Fruit fly (Drosophila melanogaster) whole organism, embryonic: Measurements from ENCODE around the gene kis.

Experiments used
- Adf1 ChIP-seq: fragments of 200-800 bp; sonication (Bioruptor generic); IDR thresholded peaks from 2 replicates; pipeline ENCODE4 v1.3.6; 2022; ENCODE audit warnings: missing biosample characterization, missing genetic modification characterization
- Atf3 ChIP-seq: fragments of 200-800 bp; sonication (Bioruptor generic); optimal IDR thresholded peaks from 3 replicates; lab custom pipeline; 2016; ENCODE audit warnings: missing biosample characterization, missing genetic modification characterization
- Atf6 ChIP-seq: fragments of 200-800 bp; sonication (Bioruptor generic); IDR thresholded peaks from 2 replicates; pipeline ENCODE4 v1.3.6; 2022; ENCODE audit warnings: missing biosample characterization, missing genetic modification characterization
- CG11247 ChIP-seq: fragments of 200-800 bp; sonication (Bioruptor generic); IDR thresholded peaks from 2 replicates; pipeline ENCODE4 v1.3.6; 2022; ENCODE audit warnings: missing biosample characterization, missing genetic modification characterization
- CG12236 ChIP-seq: fragments of 200-800 bp; sonication (Bioruptor generic); optimal IDR thresholded peaks from 2 replicates; lab custom pipeline; 2016; ENCODE audit warnings: missing biosample characterization, missing genetic modification characterization
- CG12299 ChIP-seq: fragments of 200-800 bp; sonication (Bioruptor generic); optimal IDR thresholded peaks from 2 replicates; lab custom pipeline; 2018; ENCODE audit warnings: missing biosample characterization, mild to moderate bottlenecking, missing genetic modification characterization
- CG13296 ChIP-seq: fragments of 200-800 bp; sonication (Bioruptor generic); optimal IDR thresholded peaks from 3 replicates; lab custom pipeline; 2018; ENCODE audit warnings: missing biosample characterization, mild to moderate bottlenecking, missing genetic modification characterization
- CG1529 ChIP-seq: fragments of 200-800 bp; sonication (Bioruptor generic); optimal IDR thresholded peaks from 3 replicates; lab custom pipeline; 2018; ENCODE audit warnings: missing biosample characterization, missing genetic modification characterization
- CG16863 ChIP-seq: fragments of 200-800 bp; sonication (Bioruptor generic); optimal IDR thresholded peaks from 3 replicates; lab custom pipeline; 2016; ENCODE audit warnings: missing biosample characterization, missing genetic modification characterization
- CG17385 ChIP-seq: fragments of 200-800 bp; sonication (Bioruptor generic); optimal IDR thresholded peaks from 3 replicates; lab custom pipeline; 2018; ENCODE audit warnings: missing biosample characterization, mild to moderate bottlenecking, missing genetic modification characterization
- CG17802 ChIP-seq: fragments of 200-800 bp; sonication (Bioruptor generic); optimal IDR thresholded peaks from 2 replicates; lab custom pipeline; 2018; ENCODE audit warnings: missing biosample characterization, mild to moderate bottlenecking, missing genetic modification characterization, moderate library complexity
- CG4854 ChIP-seq: fragments of 200-800 bp; sonication (Bioruptor generic); optimal IDR thresholded peaks from 2 replicates; lab custom pipeline; 2016; ENCODE audit warnings: missing biosample characterization, missing genetic modification characterization, inconsistent platforms
- CG5180 ChIP-seq: fragments of 200-800 bp; sonication (Bioruptor generic); optimal IDR thresholded peaks from 3 replicates; lab custom pipeline; 2017; ENCODE audit warnings: missing biosample characterization, missing genetic modification characterization, mild to moderate bottlenecking, moderate library complexity, missing genetic modification reagents
- CG6272 ChIP-seq: fragments of 200-800 bp; sonication (Bioruptor generic); IDR thresholded peaks from 2 replicates; pipeline ENCODE4 v1.3.6; 2022; ENCODE audit warnings: missing biosample characterization, missing genetic modification characterization
- CG6683 ChIP-seq: fragments of 200-800 bp; sonication (Bioruptor generic); optimal IDR thresholded peaks from 2 replicates; lab custom pipeline; 2017; ENCODE audit warnings: missing biosample characterization, mild to moderate bottlenecking, missing genetic modification characterization, missing genetic modification reagents
- CG8089 ChIP-seq: fragments of 200-800 bp; sonication (Bioruptor generic); optimal IDR thresholded peaks from 3 replicates; lab custom pipeline; 2016; ENCODE audit warnings: missing biosample characterization, missing genetic modification characterization
- Dad ChIP-seq: fragments of 200-800 bp; sonication (Bioruptor generic); optimal IDR thresholded peaks from 3 replicates; lab custom pipeline; 2016; ENCODE audit warnings: missing biosample characterization, missing genetic modification characterization
- Dfd ChIP-seq, 2 experiments: fragments of >200 bp; optimal IDR thresholded peaks; 2 replicates each; lab custom pipeline; 2017; ENCODE audit warnings: missing biosample characterization in 2 of 2, missing genetic modification characterization in 2 of 2
- Gsc ChIP-seq: fragments of 200-800 bp; sonication (Bioruptor generic); IDR thresholded peaks from 2 replicates; pipeline ENCODE4 v1.3.6; 2022; ENCODE audit warnings: missing biosample characterization, missing genetic modification characterization
- Meics ChIP-seq: fragments of 200-800 bp; sonication (Bioruptor generic); optimal IDR thresholded peaks from 2 replicates; lab custom pipeline; 2017; ENCODE audit warnings: missing biosample characterization, mild to moderate bottlenecking, missing genetic modification characterization
- Oli ChIP-seq: fragments of 200-800 bp; sonication (Bioruptor generic); optimal IDR thresholded peaks from 2 replicates; lab custom pipeline; 2018; ENCODE audit warnings: missing biosample characterization, mild to moderate bottlenecking, missing genetic modification characterization, moderate library complexity
- Opbp ChIP-seq: fragments of 200-800 bp; sonication (Bioruptor generic); IDR thresholded peaks from 3 replicates; pipeline ENCODE4 v1.3.6; 2022; ENCODE audit warnings: missing biosample characterization, missing genetic modification characterization; ENCODE audit not compliant: partially characterized antibody
- Ptx1 ChIP-seq: fragments of 200-800 bp; sonication (Bioruptor generic); IDR thresholded peaks from 2 replicates; pipeline ENCODE4 v1.3.6; 2022; ENCODE audit warnings: missing biosample characterization, missing genetic modification characterization
- Sry-β ChIP-seq: fragments of 200-800 bp; sonication (Bioruptor generic); optimal IDR thresholded peaks from 2 replicates; lab custom pipeline; 2018; ENCODE audit warnings: missing biosample characterization, mild to moderate bottlenecking, missing genetic modification characterization, moderate library complexity
- ac ChIP-seq: fragments of 200-800 bp; sonication (Bioruptor generic); optimal IDR thresholded peaks from 3 replicates; lab custom pipeline; 2017; ENCODE audit warnings: missing biosample characterization, mild to moderate bottlenecking, missing genetic modification characterization
- az2 ChIP-seq: fragments of 200-800 bp; sonication (Bioruptor generic); optimal IDR thresholded peaks from 3 replicates; lab custom pipeline; 2016; ENCODE audit warnings: missing biosample characterization, missing genetic modification characterization
- caup ChIP-seq: fragments of 200-800 bp; sonication (Bioruptor generic); optimal IDR thresholded peaks from 3 replicates; lab custom pipeline; 2017; ENCODE audit warnings: missing biosample characterization, mild to moderate bottlenecking, missing genetic modification characterization, moderate library complexity; ENCODE audit not compliant: severe bottlenecking
- chif ChIP-seq, 2 experiments: fragments of 200-800 bp; sonication (Bioruptor generic); optimal IDR thresholded peaks; 3 replicates each; lab custom pipeline; 2016; ENCODE audit warnings: missing biosample characterization in 2 of 2, missing genetic modification characterization in 2 of 2
- ci ChIP-seq: fragments of 200-800 bp; sonication (Bioruptor generic); IDR thresholded peaks from 3 replicates; pipeline ENCODE4 v1.3.6; 2022; ENCODE audit warnings: missing biosample characterization, missing genetic modification characterization
- en ChIP-seq: fragments of 200-800 bp; sonication (Bioruptor generic); optimal IDR thresholded peaks from 2 replicates; lab custom pipeline; 2016; ENCODE audit warnings: missing biosample characterization, missing genetic modification characterization
- fd3F ChIP-seq: fragments of 200-800 bp; sonication (Bioruptor generic); optimal IDR thresholded peaks from 2 replicates; lab custom pipeline; 2018; ENCODE audit warnings: missing biosample characterization, mild to moderate bottlenecking, missing genetic modification characterization, moderate library complexity
- lab ChIP-seq: fragments of 200-800 bp; sonication (Bioruptor generic); optimal IDR thresholded peaks from 3 replicates; lab custom pipeline; 2017; ENCODE audit warnings: missing biosample characterization, missing genetic modification characterization, mild to moderate bottlenecking, moderate library complexity, missing genetic modification reagents
- nerfin-1 ChIP-seq: fragments of 200-800 bp; sonication (Bioruptor generic); optimal IDR thresholded peaks from 3 replicates; lab custom pipeline; 2019; ENCODE audit warnings: missing biosample characterization, mild to moderate bottlenecking, missing genetic modification characterization, moderate library complexity
- nom ChIP-seq: fragments of 200-800 bp; sonication (Bioruptor generic); optimal IDR thresholded peaks from 2 replicates; lab custom pipeline; 2017; ENCODE audit warnings: missing biosample characterization, missing genetic modification characterization, mild to moderate bottlenecking, moderate library complexity, missing genetic modification reagents
- odd ChIP-seq: fragments of 200-800 bp; sonication (Bioruptor generic); optimal IDR thresholded peaks from 2 replicates; lab custom pipeline; 2017; ENCODE audit warnings: missing biosample characterization, mild to moderate bottlenecking, missing genetic modification characterization
- pb ChIP-seq: fragments of 200-800 bp; sonication (Bioruptor generic); optimal IDR thresholded peaks from 3 replicates; lab custom pipeline; 2016; ENCODE audit warnings: missing biosample characterization, missing genetic modification characterization
- pho ChIP-seq: fragments of 200-800 bp; sonication (Bioruptor generic); optimal IDR thresholded peaks from 2 replicates; lab custom pipeline; 2016; ENCODE audit warnings: missing biosample characterization, missing genetic modification characterization
- pros ChIP-seq: fragments of 200-800 bp; sonication (Bioruptor generic); optimal IDR thresholded peaks from 3 replicates; lab custom pipeline; 2019; ENCODE audit warnings: missing biosample characterization, mild to moderate bottlenecking, missing genetic modification characterization, moderate library complexity
- rib ChIP-seq: fragments of 200-800 bp; sonication (Bioruptor generic); IDR thresholded peaks from 2 replicates; pipeline ENCODE4 v1.3.6; 2022; ENCODE audit warnings: missing biosample characterization, missing genetic modification characterization
- salm ChIP-seq: fragments of 200-800 bp; sonication (Bioruptor generic); optimal IDR thresholded peaks from 2 replicates; lab custom pipeline; 2018; ENCODE audit warnings: missing biosample characterization, mild to moderate bottlenecking, missing genetic modification characterization
- sc ChIP-seq, 3 experiments: fragments of >200 bp in 2 of 3; fragments of 200-800 bp in 1 of 3; sonication (Bioruptor generic) in 1 of 3; optimal IDR thresholded peaks; 2 replicates in 2 of 3; 3 replicates in 1 of 3; lab custom pipeline; 2017; ENCODE audit warnings: mild to moderate bottlenecking in 1 of 3, missing biosample characterization in 1 of 3, missing genetic modification characterization in 1 of 3, missing genetic modification reagents in 1 of 3
- seq ChIP-seq: fragments of 200-800 bp; sonication (Bioruptor generic); IDR thresholded peaks from 2 replicates; pipeline ENCODE4 v1.3.6; 2022; ENCODE audit warnings: missing biosample characterization, missing genetic modification characterization
- shn ChIP-seq: fragments of 200-800 bp; sonication (Bioruptor generic); optimal IDR thresholded peaks from 3 replicates; lab custom pipeline; 2016; ENCODE audit warnings: missing biosample characterization, missing genetic modification characterization
- sob ChIP-seq: fragments of 200-800 bp; sonication (Bioruptor generic); IDR thresholded peaks from 2 replicates; pipeline ENCODE4 v1.3.6; 2022; ENCODE audit warnings: missing biosample characterization, missing genetic modification characterization
- ssp ChIP-seq: fragments of 200-800 bp; sonication (Bioruptor generic); IDR thresholded peaks from 2 replicates; pipeline ENCODE4 v1.3.6; 2022; ENCODE audit warnings: missing biosample characterization, missing genetic modification characterization
- tx ChIP-seq: fragments of 200-800 bp; sonication (Bioruptor generic); optimal IDR thresholded peaks from 2 replicates; lab custom pipeline; 2016; ENCODE audit warnings: missing biosample characterization, missing genetic modification characterization
- usp ChIP-seq: fragments of >200 bp; optimal IDR thresholded peaks from 2 replicates; lab custom pipeline; 2017; ENCODE audit warnings: missing biosample characterization, missing genetic modification characterization
- wek ChIP-seq: fragments of 200-800 bp; sonication (Bioruptor generic); optimal IDR thresholded peaks from 3 replicates; lab custom pipeline; 2018; ENCODE audit warnings: missing biosample characterization, mild to moderate bottlenecking, missing genetic modification characterization, moderate library complexity

The kis gene

dm6 chr2L:224599-225385 lies 25.8 kb downstream of the kis start:
- TF ChIP-seq CG17385 (peak; percentile 46), Adf1 (GFP tag; lab: Robert Waterston, UW) (peak; percentile 51), caup (GFP tag; lab: Kevin White, UChicago) (peak; percentile 45), Dad (GFP tag; lab: Kevin White, UChicago) (peak; percentile 33), tx (GFP tag; lab: Kevin White, UChicago) (peak; percentile 30), Atf3 (GFP tag; lab: Kevin White, UChicago) (no peak), CG11247 (GFP tag; lab: Robert Waterston, UW) (peak; percentile 37; the same call in 1 of the 2 replicates), odd (GFP tag; lab: Kevin White, UChicago) (peak; percentile 58), Dfd (GFP tag; optimal IDR thresholded peaks at IDR 0.05; lab: Kevin White, UChicago) (no peak), lab (GFP tag; lab: Kevin White, UChicago) (peak; percentile 84), sc (optimal IDR thresholded peaks at IDR 0.05; lab: Kevin White, UChicago) (no peak), sc (GFP tag; optimal IDR thresholded peaks at IDR 0.05; lab: Kevin White, UChicago) (no peak), Gsc (0 out of 2 replicates have a peak, but pooled peaks have one; percentile 33), usp (GFP tag; lab: Kevin White, UChicago) (no peak), CG12299 (tag; lab: Kevin White, UChicago) (peak; percentile 27), ac (GFP tag; lab: Kevin White, UChicago) (no peak), seq (GFP tag; lab: Robert Waterston, UW) (0 out of 2 replicates have a peak, but pooled peaks have one; percentile 25), CG6272 (GFP tag; lab: Robert Waterston, UW) (peak; percentile 37; the same call in 1 of the 2 replicates), chif (GFP tag; optimal IDR thresholded peaks at IDR 0.05; lab: Kevin White, UChicago) (peak; percentile 49 to 56), rib (GFP tag; lab: Robert Waterston, UW) (0 out of 2 replicates have a peak, but pooled peaks have one; percentile 18), az2 (GFP tag; lab: Kevin White, UChicago) (peak; percentile 72), nerfin-1 (peak; percentile 17), Atf6 (GFP tag; lab: Robert Waterston, UW) (peak; percentile 64; the same call in 1 of the 2 replicates), CG6683 (GFP tag; lab: Kevin White, UChicago) (peak; percentile 42), nom (GFP tag; lab: Kevin White, UChicago) (peak; percentile 85), Ptx1 (peak; percentile 75), pb (GFP tag; lab: Kevin White, UChicago) (peak; percentile 3), Sry-β (peak; percentile 88), CG8089 (GFP tag; lab: Kevin White, UChicago) (peak; percentile 9), sob (GFP tag; lab: Robert Waterston, UW) (peak; percentile 63; the same call in 1 of the 2 replicates), CG4854 (peak; percentile 27), wek (peak; percentile 12), pros (GFP tag; lab: Kevin White, UChicago) (no peak), en (no peak), fd3F (GFP tag; lab: Kevin White, UChicago) (peak; percentile 57), ssp (GFP tag; lab: Robert Waterston, UW) (peak; percentile 32; the same call in 1 of the 2 replicates), CG17802 (peak; percentile 12), ci (peak; percentile 59; the same call in 2 of the 3 replicates), pho (GFP tag; lab: Kevin White, UChicago) (peak; percentile 33), CG16863 (GFP tag; lab: Kevin White, UChicago) (peak; percentile 40), Meics (GFP tag; lab: Kevin White, UChicago) (peak; percentile 74), CG13296 (GFP tag; lab: Kevin White, UChicago) (peak; percentile 72), CG5180 (GFP tag; lab: Kevin White, UChicago) (peak; percentile 46), salm (tag; lab: Kevin White, UChicago) (peak; percentile 13), CG12236 (no peak), CG1529 (peak; percentile 50), Opbp (no peak), shn (GFP tag; lab: Kevin White, UChicago) (peak; percentile 15), Oli (peak; percentile 68)
